Worm (Caenorhabditis elegans): ENCODE data around the gene F21A3.4.

Gene F21A3.4

ce11 chrV:15537923-15538322, 1.5 kb downstream of the F21A3.4 start, which contains the start of gene prde-1 (continued):
- TF ChIP-seq lin-54 (GFP tag; optimal IDR thresholded peaks at IDR 0.05), result peak; percentile 49
- peak; percentile 48 for TF ChIP-seq F33H1.4 (GFP tag; IDR thresholded peaks at IDR 0.05)
- no peak for TF ChIP-seq madf-3 (GFP tag; IDR thresholded peaks at IDR 0.05)
- peak; percentile 50 for TF ChIP-seq D2030.7 (GFP tag; IDR thresholded peaks at IDR 0.05)
- TF ChIP-seq hmg-20 (GFP tag; IDR thresholded peaks at IDR 0.05), result no peak
- no peak for TF ChIP-seq cebp-2 (GFP tag; IDR thresholded peaks at IDR 0.05)
- TF ChIP-seq sptf-2 (GFP tag; optimal IDR thresholded peaks at IDR 0.05), result no peak
- peak; percentile 28 for TF ChIP-seq tbp1 (GFP tag; optimal IDR thresholded peaks at IDR 0.05)
- no peak for TF ChIP-seq attf-6 (GFP tag; IDR thresholded peaks at IDR 0.05)
- TF ChIP-seq somi-1 (GFP tag; optimal IDR thresholded peaks at IDR 0.05), result no peak
- TF ChIP-seq snpc-1.3 (tag; optimal IDR thresholded peaks at IDR 0.05; ENCODE audit: insufficient read depth), result no peak

DNA sequence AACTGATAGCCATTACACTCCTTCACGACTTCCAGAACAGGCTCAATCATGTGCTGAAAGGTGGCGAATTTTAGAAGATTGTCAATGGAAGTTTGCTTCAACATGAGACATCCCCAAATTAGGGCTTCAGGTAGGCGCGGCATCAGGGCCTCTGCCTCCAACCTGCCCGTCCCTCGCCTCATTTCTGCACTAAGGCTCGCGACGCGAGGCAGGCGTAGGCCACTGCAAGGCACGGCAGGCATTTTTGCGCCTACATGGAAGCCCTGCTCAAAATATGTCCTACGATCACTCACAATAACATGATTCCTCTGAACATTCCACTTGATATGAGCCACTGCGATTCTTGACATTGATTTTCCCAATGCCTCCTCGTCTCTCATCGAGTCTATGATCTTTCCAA, 6.8 kb downstream of the F21A3.4 start:
- no peak for TF ChIP-seq ceh-91 (GFP tag; IDR thresholded peaks at IDR 0.05)
- peak; percentile 77 for TF ChIP-seq zfh-2 (GFP tag; conservative IDR thresholded peaks at IDR 0.05)

- TF ChIP-seq F52B5.7 (tag; optimal IDR thresholded peaks at IDR 0.05), result no peak
These were observed 8.5 kb downstream of the F21A3.4 start, which contains the start of gene glb-14 for ce11 chrV:15544898-15545297. Gene glb-14, minus strand, starts transcription at chrV:15544994.

DNA sequence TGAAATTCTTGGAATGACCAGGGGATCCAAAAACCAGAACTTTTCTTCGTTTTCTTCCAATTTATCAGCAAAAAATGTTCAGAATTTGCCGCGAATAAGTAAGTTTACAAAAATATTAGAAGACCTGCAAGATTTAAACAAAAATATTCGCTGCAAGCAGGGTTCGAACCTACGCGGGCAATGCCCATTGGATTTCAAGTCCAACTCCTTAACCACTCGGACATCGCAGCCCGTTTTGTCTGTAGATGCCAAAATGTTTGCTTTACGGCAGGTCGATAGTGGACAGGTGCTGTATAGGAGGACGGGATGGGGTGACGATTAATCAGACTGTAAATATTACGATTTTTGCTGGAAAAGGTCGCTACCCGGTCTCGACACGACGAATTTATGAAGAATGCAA, 11.3 kb downstream of the F21A3.4 start:
- TF ChIP-seq madf-10 (tag; optimal IDR thresholded peaks at IDR 0.05) (peak; percentile 46), snpc-4 (GFP tag; optimal IDR thresholded peaks at IDR 0.05) (peak; percentile 50), snpc-4 (tag; optimal IDR thresholded peaks at IDR 0.05) (peak in 1 of 4 experiments; percentile 43), cebp-1 (GFP tag; IDR thresholded peaks at IDR 0.05) (no peak), cebp-1 (tag; optimal IDR thresholded peaks at IDR 0.05) (peak; percentile 33), die-1 (tag; optimal IDR thresholded peaks at IDR 0.05) (peak; percentile 76), snpc-3.4 (tag; optimal IDR thresholded peaks at IDR 0.05) (peak; percentile 58), nhr-179 (tag; optimal IDR thresholded peaks at IDR 0.05) (peak; percentile 49), K12H6.12 (tag; optimal IDR thresholded peaks at IDR 0.05) (no peak), xnd-1 (tag; optimal IDR thresholded peaks at IDR 0.05) (no peak), egl-18 (GFP tag; IDR thresholded peaks at IDR 0.05) (no peak), F23B12.7 (tag; optimal IDR thresholded peaks at IDR 0.05; ENCODE audit: insufficient read depth) (peak; percentile 25), B0261.1 (tag; optimal IDR thresholded peaks at IDR 0.05) (peak; percentile 90), ceh-27 (GFP tag; optimal IDR thresholded peaks at IDR 0.05) (peak; percentile 15), rec-8 (tag; optimal IDR thresholded peaks at IDR 0.05) (peak; percentile 16 to 43), rcor-1 (GFP tag; IDR thresholded peaks at IDR 0.05) (peak; percentile 54; the same call in 1 of the 2 replicates), dox-1 (GFP tag; IDR thresholded peaks at IDR 0.05) (peak; percentile 46; the same call in 1 of the 2 replicates), repo-1 (tag; optimal IDR thresholded peaks at IDR 0.05) (peak; percentile 36), pbrm-1 (GFP tag; IDR thresholded peaks at IDR 0.05) (0 out of 2 replicates have a peak, but pooled peaks have one; percentile 56), rpc-1 (optimal IDR thresholded peaks at IDR 0.05) (peak; percentile 75), rpc-1 (tag; optimal IDR thresholded peaks at IDR 0.05) (peak; percentile 87), B0336.3 (GFP tag; IDR thresholded peaks at IDR 0.05) (peak; percentile 56; the same call in 1 of the 2 replicates), ZK185.1 (tag; optimal IDR thresholded peaks at IDR 0.05; ENCODE audit: poor library complexity, severe bottlenecking) (peak; percentile 54), F22D6.2 (tag; optimal IDR thresholded peaks at IDR 0.05) (no peak), mcd-1 (GFP tag; IDR thresholded peaks at IDR 0.05) (0 out of 2 replicates have a peak, but pooled peaks have one; percentile 14), ztf-22 (GFP tag; optimal IDR thresholded peaks at IDR 0.05) (no peak), unc-130 (GFP tag; optimal IDR thresholded peaks at IDR 0.05) (no peak), Y67H2A.10 (GFP tag; conservative IDR thresholded peaks at IDR 0.05) (no peak), athp-1 (tag; optimal IDR thresholded peaks at IDR 0.05) (peak; percentile 12), tbp1 (GFP tag; optimal IDR thresholded peaks at IDR 0.05) (peak; percentile 95), chd-7 (tag; optimal IDR thresholded peaks at IDR 0.05) (peak; percentile 58)
